Worm (Caenorhabditis elegans) whole organism, L1 larva: Measurements from ENCODE around the gene vars-1.

Experiments
- F16B12.6 ChIP-seq: fragments of 150-350 bp; optimal IDR thresholded peaks from 2 replicates; lab custom pipeline; 2014; ENCODE audit warnings: missing biosample characterization, missing genetic modification characterization
- aly-2 ChIP-seq: fragments of 150-350 bp; optimal IDR thresholded peaks from 2 replicates; lab custom pipeline; 2014; ENCODE audit warnings: missing biosample characterization, missing genetic modification characterization
- ceh-82 ChIP-seq, 3 experiments: fragments of 150-350 bp in 1 of 3; sonication (generic microtip) in 2 of 3; optimal IDR thresholded peaks; 2 replicates each; lab custom pipeline; 2014 to 2017; ENCODE audit warnings: missing biosample characterization in 3 of 3, missing genetic modification characterization in 3 of 3
- lin-39 ChIP-seq: fragments of 150-350 bp; optimal IDR thresholded peaks from 2 replicates; lab custom pipeline; 2014; ENCODE audit warnings: missing biosample characterization, missing genetic modification reagents, missing genetic modification characterization

DNA sequence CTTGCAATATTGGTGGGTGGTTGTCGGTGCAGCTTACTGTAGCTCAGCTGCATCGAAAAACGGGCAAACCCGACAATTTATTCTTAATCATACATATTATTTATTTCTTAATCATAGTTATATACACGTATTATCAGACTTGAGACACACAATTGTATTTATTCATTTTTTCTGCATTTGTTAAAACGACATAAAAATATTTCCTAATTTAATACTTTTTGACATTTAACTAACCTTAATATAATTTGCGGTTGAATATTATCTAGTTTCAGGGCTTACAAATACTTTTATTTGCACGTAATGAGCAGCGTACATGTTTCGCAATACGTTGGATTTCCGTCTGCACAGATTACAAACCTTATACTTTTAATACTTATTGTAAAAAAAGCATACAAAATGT is 27.1 kb downstream of the vars-1 start, which contains the start of gene str-138:
- TF ChIP-seq lin-39 (tag; lab: Kevin White, UChicago) (no peak), F16B12.6 (tag; lab: Kevin White, UChicago) (no peak), aly-2 (no peak), ceh-82 (tag; optimal IDR thresholded peaks at IDR 0.05; lab: Kevin White, UChicago) (no peak)
